Worm (Caenorhabditis elegans) whole organism, midembryonic: ENCODE results near the gene skp-1.
A peak's percentile ranks its signal among the peaks of the same experiment; 100 is the strongest.

ENCODE experiments used
- T22C8.4 ChIP-seq: fragments of 200-800 bp; sonication (Bioruptor generic); IDR thresholded peaks from 2 replicates; pipeline ENCODE4 v1.3.6; 2022; ENCODE audit warnings: missing genetic modification characterization, missing compliant biosample characterization
- cog-1 ChIP-seq: sonication (generic microtip); optimal IDR thresholded peaks from 2 replicates; lab custom pipeline; 2016; ENCODE audit warnings: missing genetic modification characterization, missing compliant biosample characterization
- flt-1 ChIP-seq: fragments of 200-800 bp; sonication (Bioruptor generic); IDR thresholded peaks from 2 replicates; pipeline ENCODE4 v1.3.6; 2022; ENCODE audit warnings: missing genetic modification characterization, missing compliant biosample characterization
- klf-2 ChIP-seq: fragments of 200-800 bp; sonication (Bioruptor generic); conservative IDR thresholded peaks from 2 replicates; pipeline ENCODE4 v1.3.6; 2022; ENCODE audit warnings: missing genetic modification reagents, missing genetic modification characterization, missing compliant biosample characterization
- med-1 ChIP-seq: sonication (generic microtip); optimal IDR thresholded peaks from 2 replicates; lab custom pipeline; 2017; ENCODE audit warnings: missing genetic modification characterization, mild to moderate bottlenecking, missing compliant biosample characterization, antibody characterized with exemption, missing genetic modification reagents; ENCODE audit not compliant: insufficient read depth
- ref-1 ChIP-seq: fragments of 200-800 bp; sonication (Bioruptor generic); conservative IDR thresholded peaks from 2 replicates; pipeline ENCODE4 v1.3.6; 2022; ENCODE audit warnings: missing genetic modification reagents, missing genetic modification characterization, missing compliant biosample characterization
- tab-1 ChIP-seq: fragments of 200-800 bp; sonication (Bioruptor generic); IDR thresholded peaks from 2 replicates; pipeline ENCODE4 v1.3.6; 2022; ENCODE audit warnings: missing genetic modification characterization, missing compliant biosample characterization
- ztf-23 ChIP-seq: fragments of 200-800 bp; sonication (Bioruptor generic); IDR thresholded peaks from 2 replicates; pipeline ENCODE4 v1.3.6; 2022; ENCODE audit warnings: missing genetic modification reagents, missing genetic modification characterization, missing compliant biosample characterization
- ztf-29 ChIP-seq: fragments of 200-800 bp; sonication (Bioruptor generic); IDR thresholded peaks from 2 replicates; pipeline ENCODE4 v1.3.6; 2022; ENCODE audit warnings: missing genetic modification reagents, missing genetic modification characterization, missing compliant biosample characterization

Gene skp-1

DNA sequence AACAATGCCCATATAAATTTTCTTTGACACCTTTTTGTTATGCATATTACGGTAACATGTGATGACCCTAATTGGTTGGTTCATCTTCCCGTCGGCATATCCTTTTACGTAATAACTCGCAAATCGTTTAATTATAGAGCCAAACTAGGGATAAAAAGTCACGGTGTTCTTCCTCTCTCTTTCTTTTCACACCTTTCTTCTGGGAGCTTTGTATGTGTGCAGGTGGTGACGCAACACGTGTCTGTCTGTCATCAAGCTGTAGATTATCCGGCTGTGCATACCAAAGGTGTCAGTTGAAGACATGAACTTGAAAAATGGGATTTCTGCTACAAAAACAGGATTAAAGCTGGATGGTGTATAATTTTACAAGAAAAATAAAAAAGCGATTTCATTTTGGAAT is 15.3 kb downstream of the skp-1 start:
- no peak for TF ChIP-seq ztf-29 (GFP tag; lab: Robert Waterston, UW)
- no peak for TF ChIP-seq cog-1
- no peak for TF ChIP-seq T22C8.4 (GFP tag; lab: Robert Waterston, UW)
- no peak for TF ChIP-seq ref-1 (GFP tag; lab: Robert Waterston, UW)

DNA sequence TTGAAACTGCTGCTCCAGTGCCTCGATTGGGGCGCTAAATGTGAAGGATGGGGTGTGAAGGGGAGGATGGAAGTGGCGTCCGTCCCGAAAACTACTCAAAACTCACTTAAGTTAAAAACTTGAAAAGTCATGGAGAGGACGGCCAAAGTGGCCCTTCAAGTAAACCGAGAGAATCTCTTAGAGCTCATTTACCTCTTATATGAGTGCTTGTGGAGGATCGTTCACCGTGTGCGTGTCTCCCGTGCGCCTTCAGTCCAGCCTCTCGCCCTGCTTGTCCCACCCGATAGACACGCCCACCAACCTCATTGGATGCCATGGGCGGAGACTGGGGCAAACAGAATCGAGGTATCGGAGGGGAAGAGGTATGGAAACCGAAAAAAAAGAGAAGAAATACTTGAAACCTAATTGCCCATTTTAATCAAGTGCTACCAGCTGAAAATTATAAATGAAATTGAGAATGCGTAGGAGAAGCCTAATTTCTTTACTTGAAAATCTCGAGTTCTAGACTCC is 19.6 kb downstream of the skp-1 start, which contains the start of gene ceh-27:
ceh-27 (minus strand) TSS at position 228 of the 510 bp plus-strand sequence.
- TF ChIP-seq ztf-23 (GFP tag; lab: Robert Waterston, UW) = peak; percentile 26; the same call in 1 of the 2 replicates
- TF ChIP-seq cog-1 = no peak

DNA sequence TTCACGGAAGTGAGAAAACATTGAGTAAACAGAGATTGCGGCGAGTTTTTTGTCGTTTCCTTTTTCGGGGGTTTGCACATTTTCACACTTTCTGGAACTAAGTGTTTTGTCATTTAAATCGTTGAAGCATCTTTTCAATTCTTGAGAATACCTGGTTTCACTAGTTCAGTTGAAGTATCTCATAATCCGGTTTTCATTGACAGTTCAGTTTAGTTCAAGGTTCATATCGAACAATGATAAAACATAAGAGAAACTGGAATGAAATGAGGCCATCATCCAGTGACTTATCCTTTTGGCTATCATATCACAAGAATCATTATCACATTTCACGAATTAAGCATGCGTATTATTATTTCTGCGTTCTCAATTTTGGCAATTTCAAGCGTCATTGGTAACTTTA is 21.9 kb downstream of the skp-1 start, which contains the start of gene F46F3.3:
F46F3.3 (plus strand) TSS at position 301 of the 400 bp plus-strand sequence.
- TF ChIP-seq ztf-29 (GFP tag; lab: Robert Waterston, UW) = no peak
- TF ChIP-seq klf-2 (GFP tag; lab: Robert Waterston, UW) = no peak
- no peak for TF ChIP-seq ref-1 (GFP tag; lab: Robert Waterston, UW)
- TF ChIP-seq ztf-23 (GFP tag; lab: Robert Waterston, UW) = no peak
- TF ChIP-seq flt-1 = no peak
- no peak for TF ChIP-seq T22C8.4 (GFP tag; lab: Robert Waterston, UW)
- no peak for TF ChIP-seq tab-1 (GFP tag; lab: Robert Waterston, UW)
- no peak for TF ChIP-seq med-1
- TF ChIP-seq cog-1 = no peak

DNA sequence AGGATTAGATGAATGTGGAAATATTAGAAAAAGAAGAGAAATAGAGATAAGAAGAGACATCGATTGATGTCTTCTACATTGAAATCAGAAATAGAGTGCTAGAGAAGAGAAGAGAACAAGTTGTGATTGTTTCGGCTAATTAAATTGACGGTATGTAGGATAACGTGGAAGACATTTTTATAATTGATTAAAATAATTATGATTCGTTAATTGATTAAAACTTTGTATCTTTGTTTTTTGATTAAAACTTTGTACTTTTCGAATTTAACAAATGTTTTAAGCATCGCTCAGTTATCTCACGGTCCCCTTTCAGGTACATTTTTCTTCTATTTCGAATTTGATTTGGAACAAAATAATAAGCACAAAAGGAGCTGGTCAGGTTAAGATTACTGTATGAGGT is 27.2 kb downstream of the skp-1 start, which contains the start of gene lgc-44:
lgc-44 (minus strand) TSS at position 101 of the 400 bp plus-strand sequence.
- TF ChIP-seq ztf-23 (GFP tag; lab: Robert Waterston, UW) (no peak), flt-1 (no peak), med-1 (no peak), ref-1 (GFP tag; lab: Robert Waterston, UW) (no peak), tab-1 (GFP tag; lab: Robert Waterston, UW) (no peak), ztf-29 (GFP tag; lab: Robert Waterston, UW) (no peak), klf-2 (GFP tag; lab: Robert Waterston, UW) (no peak), cog-1 (no peak), T22C8.4 (GFP tag; lab: Robert Waterston, UW) (no peak)

DNA sequence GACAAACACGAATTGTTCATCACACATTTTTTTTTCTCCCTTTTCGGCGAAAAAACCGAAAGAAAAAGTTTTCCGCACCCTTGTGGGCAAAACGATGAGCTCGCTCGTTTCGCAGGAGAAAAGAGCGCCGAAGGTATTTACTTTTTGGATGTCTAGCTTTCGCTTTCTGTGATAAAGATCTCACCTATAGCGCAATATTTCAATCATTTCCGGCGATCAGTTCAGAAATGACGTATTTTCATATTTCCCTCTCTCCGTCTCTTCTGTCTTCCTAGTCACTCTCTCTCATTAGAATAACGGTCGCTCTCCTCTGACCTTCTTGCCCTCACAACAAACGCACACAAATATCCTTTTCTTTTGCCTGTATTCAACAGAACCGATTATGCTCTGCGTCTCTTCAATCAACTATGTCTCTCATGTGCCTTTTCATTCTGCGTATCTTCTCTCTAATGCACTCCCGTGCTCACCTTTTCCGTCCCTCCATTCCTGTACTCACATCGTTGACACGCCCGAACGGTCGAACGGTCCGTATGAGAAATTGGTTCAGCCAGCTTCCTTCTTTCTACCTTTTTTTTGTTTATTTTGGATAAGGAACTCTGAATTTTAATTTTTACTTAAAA is 28.6 kb downstream of the skp-1 start:
- TF ChIP-seq klf-2 (GFP tag; lab: Robert Waterston, UW) (no peak), cog-1 (peak; percentile 48)

DNA sequence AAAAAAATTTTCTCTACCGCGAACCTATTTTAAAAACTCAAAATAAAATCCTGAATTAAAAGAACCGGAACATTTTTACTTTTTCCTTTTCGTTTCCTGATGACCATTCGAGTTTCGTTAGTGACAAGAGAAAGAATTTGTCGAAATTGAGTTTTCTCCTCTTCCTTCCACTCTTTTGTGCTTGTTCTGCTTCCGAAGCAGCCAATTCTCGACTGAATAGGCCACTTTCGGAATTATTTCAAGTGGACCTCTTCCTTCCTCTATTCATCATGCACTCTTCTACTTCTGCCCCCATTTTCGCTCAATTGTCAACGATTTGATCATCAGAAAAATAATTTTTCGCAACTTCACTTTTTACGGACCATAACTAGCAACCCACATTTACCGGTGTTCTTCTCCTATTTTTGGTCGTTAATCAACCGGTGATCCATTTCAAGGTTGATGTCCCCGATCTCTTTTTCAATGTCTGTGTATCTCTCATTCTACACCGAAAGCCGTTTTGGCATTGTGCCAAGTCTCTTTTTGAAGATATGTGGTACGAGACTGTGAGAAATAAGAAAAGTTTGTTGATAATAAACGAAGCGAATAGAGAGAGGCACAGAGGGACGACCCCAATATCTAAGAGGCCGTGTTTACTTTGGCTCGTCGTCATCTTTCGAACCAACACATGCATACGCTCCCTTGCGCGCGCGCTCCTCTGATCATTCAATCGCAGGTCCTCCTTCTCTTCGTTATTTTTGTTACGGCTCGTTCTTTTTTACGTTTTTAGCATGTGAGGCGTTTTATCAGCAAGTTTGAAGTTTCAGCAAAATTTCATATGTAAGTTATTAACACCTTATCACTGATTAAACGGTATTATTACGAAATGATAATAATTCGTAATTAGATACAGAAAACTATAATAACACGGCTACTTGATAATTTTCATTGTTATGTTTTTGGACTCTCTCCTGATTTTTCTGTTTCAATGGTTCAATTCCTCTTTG is 29.6 kb downstream of the skp-1 start:
- no peak for TF ChIP-seq flt-1
- TF ChIP-seq klf-2 (GFP tag; lab: Robert Waterston, UW) = 0 out of 2 replicates have a peak, but pooled peaks have one; percentile 12

DNA sequence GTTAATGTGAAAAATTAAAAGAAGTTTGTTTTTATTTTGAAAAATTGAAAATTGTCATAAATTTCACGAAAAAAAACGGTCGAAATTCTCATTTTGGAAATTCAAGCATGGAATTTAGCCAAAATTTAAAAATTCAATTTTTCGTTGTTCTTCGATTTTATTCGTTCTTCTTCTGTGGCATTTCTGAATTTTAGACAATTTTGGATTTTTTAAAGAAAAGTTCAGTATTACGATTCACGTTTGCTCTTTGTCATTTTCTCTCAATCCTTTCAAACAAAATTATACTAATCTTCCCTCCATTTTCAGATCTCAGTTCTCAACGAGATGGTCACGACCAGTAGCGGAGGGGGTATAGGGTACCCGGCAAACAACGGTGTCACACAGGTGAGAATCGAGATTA is 30.4 kb downstream of the skp-1 start, which contains the start of gene ape-1:
ape-1 (plus strand) TSS at position 301 of the 400 bp plus-strand sequence.
- TF ChIP-seq cog-1 = no peak

DNA sequence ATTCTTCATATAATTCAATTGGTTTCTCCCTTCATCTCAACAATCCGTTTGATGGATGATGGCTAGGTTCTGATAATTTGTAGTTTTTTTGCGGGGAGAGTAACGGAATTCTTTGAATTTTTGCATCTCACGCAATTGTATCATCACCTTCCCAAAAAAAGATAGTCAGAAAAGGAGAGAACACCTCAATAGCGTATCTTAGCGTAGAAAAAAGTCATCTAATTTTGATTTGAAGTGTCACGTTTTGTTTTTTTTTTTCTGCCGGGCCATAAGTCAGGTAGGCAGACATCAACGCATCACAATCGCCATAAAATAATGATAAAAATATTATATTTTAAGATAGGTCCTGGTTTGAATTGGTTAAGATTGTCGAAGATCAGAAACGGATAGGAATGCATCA is 31.2 kb downstream of the skp-1 start:
- no peak for TF ChIP-seq tab-1 (GFP tag; lab: Robert Waterston, UW)
- TF ChIP-seq med-1 = no peak
- TF ChIP-seq T22C8.4 (GFP tag; lab: Robert Waterston, UW) = no peak
- TF ChIP-seq ref-1 (GFP tag; lab: Robert Waterston, UW) = no peak
- TF ChIP-seq cog-1 = no peak
- TF ChIP-seq ztf-23 (GFP tag; lab: Robert Waterston, UW) = no peak
- TF ChIP-seq ztf-29 (GFP tag; lab: Robert Waterston, UW) = no peak
- TF ChIP-seq klf-2 (GFP tag; lab: Robert Waterston, UW) = no peak
- TF ChIP-seq flt-1 = no peak

DNA sequence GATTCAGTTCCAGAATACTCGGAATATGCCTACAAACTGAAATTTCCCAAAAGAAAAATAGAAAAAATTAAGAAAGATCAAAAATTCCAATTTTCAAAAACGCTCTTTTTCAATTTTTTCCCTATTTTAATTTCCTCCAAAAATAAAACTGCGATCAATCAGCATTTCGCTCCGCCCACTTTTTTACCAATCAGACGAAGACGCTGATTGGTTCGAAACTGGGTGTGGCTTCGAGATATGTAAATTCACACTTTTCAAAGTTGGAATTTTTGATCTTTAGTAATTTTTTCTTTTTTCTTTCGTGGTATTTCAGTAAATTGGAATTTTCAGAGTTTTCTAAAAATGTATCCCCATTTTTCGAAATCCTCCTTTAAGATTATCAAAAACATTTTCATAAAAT is 31.7 kb downstream of the skp-1 start:
- TF ChIP-seq klf-2 (GFP tag; lab: Robert Waterston, UW) (no peak), ztf-23 (GFP tag; lab: Robert Waterston, UW) (no peak), flt-1 (no peak), tab-1 (GFP tag; lab: Robert Waterston, UW) (no peak), T22C8.4 (GFP tag; lab: Robert Waterston, UW) (no peak), ztf-29 (GFP tag; lab: Robert Waterston, UW) (no peak), med-1 (no peak), ref-1 (GFP tag; lab: Robert Waterston, UW) (no peak), cog-1 (no peak)

DNA sequence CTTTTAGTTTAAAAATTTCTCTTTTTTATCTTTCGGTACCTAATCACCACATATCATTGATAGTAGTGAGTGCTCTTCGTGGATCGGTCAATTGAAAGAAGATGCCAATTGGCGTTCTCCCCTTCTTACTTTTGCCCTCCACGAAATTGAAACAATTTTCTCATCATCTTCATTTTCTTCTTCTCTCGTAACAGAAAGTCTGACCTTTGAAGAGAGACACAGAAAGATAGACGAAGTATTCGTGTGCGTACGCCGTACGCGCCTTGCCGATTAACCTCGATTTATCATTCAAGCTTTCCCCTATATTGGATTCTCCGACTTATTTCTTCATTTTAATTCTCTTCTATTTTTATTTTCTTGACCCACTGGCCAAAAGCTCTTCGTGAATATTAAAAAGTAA is 32.2 kb downstream of the skp-1 start:
- TF ChIP-seq ref-1 (GFP tag; lab: Robert Waterston, UW) = no peak
